Fruit fly (Drosophila melanogaster) whole organism: Measurements from ENCODE around the gene CG14537.

Experiments
- CG8478 ChIP-seq: fragments of >200 bp; optimal IDR thresholded peaks from 2 replicates; lab custom pipeline; 2018; ENCODE audit warnings: inconsistent platforms
- Dll ChIP-seq: fragments of >200 bp; optimal IDR thresholded peaks from 2 replicates; lab custom pipeline; 2017
- EcR ChIP-seq, 2 experiments: fragments of >200 bp; optimal IDR thresholded peaks; 2 replicates each; lab custom pipeline; 2017; ENCODE audit warnings: missing biosample characterization in 2 of 2, missing genetic modification characterization in 2 of 2, missing genetic modification reagents in 2 of 2
- pan ChIP-seq: fragments of >200 bp; optimal IDR thresholded peaks from 2 replicates; lab custom pipeline; 2017
- psq ChIP-seq: fragments of >200 bp; optimal IDR thresholded peaks from 2 replicates; lab custom pipeline; 2017
- usp ChIP-seq: fragments of >200 bp; optimal IDR thresholded peaks from 2 replicates; lab custom pipeline; 2017; ENCODE audit warnings: missing biosample characterization, missing genetic modification characterization, mixed read lengths

dm6 chr2L:7813357-7813756 is 26.9 kb upstream of the CG14537 start:
- TF ChIP-seq usp (GFP tag; lab: Kevin White, UChicago) (no peak), pan (lab: Kevin White, UChicago) (no peak), Dll (lab: Kevin White, UChicago) (no peak), psq (lab: Kevin White, UChicago) (no peak), EcR (GFP tag; optimal IDR thresholded peaks at IDR 0.05; lab: Kevin White, UChicago) (no peak), CG8478 (lab: Kevin White, UChicago) (no peak)
